Worm (Caenorhabditis elegans): ENCODE results near the gene npr-36.

Gene npr-36

ce11 chrX:17412642-17413041, 53.1 kb downstream of the npr-36 start:
- TF ChIP-seq pes-1 (GFP tag; IDR thresholded peaks at IDR 0.05) (no peak), ets-7 (tag; optimal IDR thresholded peaks at IDR 0.05) (no peak), hmbx-1 (tag; optimal IDR thresholded peaks at IDR 0.05) (no peak), hmg-4 (GFP tag; optimal IDR thresholded peaks at IDR 0.05) (no peak), flt-1 (GFP tag; IDR thresholded peaks at IDR 0.05) (no peak), aly-1 (tag; optimal IDR thresholded peaks at IDR 0.05) (no peak), sea-1 (GFP tag; conservative IDR thresholded peaks at IDR 0.05) (no peak), ceh-13 (GFP tag; optimal IDR thresholded peaks at IDR 0.05) (no peak), tbx-11 (GFP tag; IDR thresholded peaks at IDR 0.05) (no peak), hnd-1 (tag; optimal IDR thresholded peaks at IDR 0.05) (no peak), B0310.2 (tag; optimal IDR thresholded peaks at IDR 0.05) (no peak)

All from whole organism, early embryonic.